Fruit fly (Drosophila melanogaster): ENCODE results near the gene CG14253.

CG14253 gene

DNA sequence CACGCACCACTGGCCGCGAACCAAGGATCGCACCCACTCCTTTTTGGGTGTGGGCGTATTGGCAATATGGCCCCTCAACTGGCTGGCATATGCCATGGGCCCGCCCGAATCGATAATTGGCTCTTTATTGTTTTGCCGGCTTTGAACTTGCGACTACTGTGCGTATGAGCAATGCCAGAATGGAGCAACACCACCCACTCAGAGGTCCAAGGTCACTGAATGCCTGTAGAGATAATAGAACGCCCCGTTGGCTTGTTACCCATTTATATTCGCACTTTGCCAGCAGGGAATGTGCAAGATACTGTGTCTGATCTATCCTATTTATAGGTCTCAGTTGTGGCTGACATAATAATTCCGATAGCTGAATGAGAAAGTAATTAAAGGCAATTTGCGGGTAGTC lies 22.8 kb upstream of the CG14253 start:
- TF ChIP-seq CG33017 (tag; optimal IDR thresholded peaks at IDR 0.05) (no peak), pad (GFP tag; optimal IDR thresholded peaks at IDR 0.05) (no peak), bab1 (GFP tag; optimal IDR thresholded peaks at IDR 0.05) (no peak), CG5204 (GFP tag; optimal IDR thresholded peaks at IDR 0.05) (no peak), kay (GFP tag; ENCODE audit: borderline replicate concordance) (no peak), Crg-1 (GFP tag; optimal IDR thresholded peaks at IDR 0.05) (no peak), CG1620 (GFP tag; optimal IDR thresholded peaks at IDR 0.05) (no peak), Mnt (GFP tag; optimal IDR thresholded peaks at IDR 0.05) (no peak), Hr96 (GFP tag; optimal IDR thresholded peaks at IDR 0.05) (no peak), ovo (GFP tag; optimal IDR thresholded peaks at IDR 0.05) (no peak), CG7101 (tag; optimal IDR thresholded peaks at IDR 0.05) (no peak), CG7045 (GFP tag; optimal IDR thresholded peaks at IDR 0.05) (no peak), toe (GFP tag; optimal IDR thresholded peaks at IDR 0.05) (no peak), CG14711 (tag; optimal IDR thresholded peaks at IDR 0.05) (no peak), CG11617 (GFP tag; optimal IDR thresholded peaks at IDR 0.05) (no peak), cic (GFP tag; optimal IDR thresholded peaks at IDR 0.05) (no peak), tj (GFP tag; optimal IDR thresholded peaks at IDR 0.05) (no peak), Clk (GFP tag; optimal IDR thresholded peaks at IDR 0.05) (no peak), cnc (optimal IDR thresholded peaks at IDR 0.05) (no peak)

DNA sequence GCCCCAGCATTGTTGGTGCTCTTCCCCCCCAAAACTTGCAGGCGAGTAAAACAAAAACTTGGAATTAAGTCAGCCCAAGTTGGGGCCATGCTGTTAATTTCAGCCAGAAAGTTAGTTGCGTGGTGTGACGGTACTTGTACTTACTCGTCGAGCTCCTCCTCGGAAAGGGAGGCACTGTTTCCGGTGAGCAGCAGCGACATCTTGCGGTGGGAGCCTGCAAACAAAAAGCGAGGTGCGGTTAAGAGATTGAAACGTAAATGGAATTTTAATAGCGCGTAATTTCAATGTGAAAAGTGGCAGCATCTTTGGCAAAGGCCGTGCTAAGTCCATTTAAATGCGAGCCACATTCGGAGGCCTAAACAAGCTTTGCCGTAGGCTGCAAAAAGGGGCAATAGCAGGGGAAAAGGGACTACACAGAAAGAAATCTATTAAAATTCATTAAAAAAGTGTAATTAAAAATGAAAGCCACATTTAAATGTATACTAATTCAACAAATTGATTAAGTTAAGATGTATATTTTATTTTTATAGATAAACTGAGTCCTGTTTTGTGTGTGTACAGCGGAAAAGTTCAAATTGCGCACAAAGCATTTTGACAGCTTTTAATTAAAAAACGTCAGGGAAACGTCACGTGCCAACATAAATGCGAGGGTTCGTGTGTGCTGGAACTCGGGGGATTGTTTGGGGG lies 21.8 kb upstream of the CG14253 start:
- TF ChIP-seq ovo (GFP tag; optimal IDR thresholded peaks at IDR 0.05): no peak
- TF ChIP-seq CG1620 (GFP tag; optimal IDR thresholded peaks at IDR 0.05): no peak
- no peak for TF ChIP-seq CG7101 (tag; optimal IDR thresholded peaks at IDR 0.05)
- no peak for TF ChIP-seq kay (GFP tag; ENCODE audit: borderline replicate concordance)
- TF ChIP-seq tj (GFP tag; optimal IDR thresholded peaks at IDR 0.05): no peak
- no peak for TF ChIP-seq CG12768 (GFP tag; optimal IDR thresholded peaks at IDR 0.05)
- TF ChIP-seq pad (GFP tag; optimal IDR thresholded peaks at IDR 0.05): no peak
- TF ChIP-seq CG11617 (GFP tag; optimal IDR thresholded peaks at IDR 0.05): no peak
- no peak for TF ChIP-seq Mnt (GFP tag; optimal IDR thresholded peaks at IDR 0.05)

DNA sequence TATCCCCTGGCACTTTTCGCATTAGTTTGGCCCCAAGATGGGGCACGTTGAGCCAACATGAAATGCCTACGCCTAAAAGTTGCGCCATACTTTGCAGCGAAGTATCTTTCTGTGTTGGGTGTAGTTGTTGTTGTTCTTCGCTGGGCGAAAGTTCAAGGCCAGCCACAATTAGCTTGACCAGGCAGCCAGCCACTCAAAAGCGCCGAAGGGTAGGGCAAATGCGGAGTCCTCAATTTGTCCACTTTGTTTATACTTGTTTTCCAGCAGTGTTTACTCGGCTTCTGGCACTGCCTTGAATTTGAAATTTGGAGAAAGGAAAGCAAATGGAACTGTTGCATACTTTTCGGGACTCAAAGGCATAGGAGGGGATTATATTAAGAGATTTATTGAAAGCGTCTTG lies 21.2 kb upstream of the CG14253 start:
- TF ChIP-seq Hr96 (GFP tag; optimal IDR thresholded peaks at IDR 0.05): no peak
- no peak for TF ChIP-seq Mnt (GFP tag; optimal IDR thresholded peaks at IDR 0.05)
- no peak for TF ChIP-seq CG14711 (tag; optimal IDR thresholded peaks at IDR 0.05)

DNA sequence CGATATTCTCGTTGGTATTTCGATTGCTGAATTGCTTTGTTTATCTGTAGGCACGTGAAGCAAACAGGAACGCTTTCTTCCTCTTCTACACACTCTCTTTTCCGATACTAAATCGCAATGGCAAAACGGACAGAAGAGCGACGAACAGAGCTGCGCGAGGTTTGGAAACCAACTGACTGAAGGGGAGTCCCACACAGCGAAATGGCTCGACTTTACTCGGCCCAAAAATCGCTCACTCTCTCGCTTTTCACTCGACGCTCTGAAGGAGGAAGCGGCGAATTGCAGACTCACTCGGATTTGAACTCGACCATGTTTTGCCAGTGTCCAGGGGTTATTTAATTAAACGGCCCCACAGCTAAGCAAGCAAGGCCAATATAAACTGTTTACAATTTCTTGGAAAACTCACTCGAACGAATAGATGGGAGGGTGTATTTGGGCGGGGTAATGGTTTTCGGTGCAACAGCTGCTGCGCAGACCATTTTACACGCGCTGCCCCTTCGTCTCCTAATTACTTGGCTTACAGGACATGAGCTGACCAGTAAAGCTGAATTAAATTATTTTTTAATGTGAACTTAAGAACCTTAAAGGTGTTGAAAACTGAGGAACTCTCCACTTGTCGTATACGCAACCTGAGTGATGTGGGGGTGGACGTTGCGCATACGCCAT lies 19.9 kb upstream of the CG14253 start, which contains the start of gene CG6330:
Gene CG6330, minus strand, starts transcription at position 178 of the 666 bp plus-strand sequence.
- TF ChIP-seq kay (GFP tag; ENCODE audit: borderline replicate concordance) (no peak), CG5204 (GFP tag; optimal IDR thresholded peaks at IDR 0.05) (no peak), Mnt (GFP tag; optimal IDR thresholded peaks at IDR 0.05) (no peak), toe (GFP tag; optimal IDR thresholded peaks at IDR 0.05) (no peak), Crg-1 (GFP tag; optimal IDR thresholded peaks at IDR 0.05) (no peak), CG11617 (GFP tag; optimal IDR thresholded peaks at IDR 0.05) (no peak), cic (GFP tag; optimal IDR thresholded peaks at IDR 0.05) (no peak), CG12768 (GFP tag; optimal IDR thresholded peaks at IDR 0.05) (no peak), CG14711 (tag; optimal IDR thresholded peaks at IDR 0.05) (no peak), CG1620 (GFP tag; optimal IDR thresholded peaks at IDR 0.05) (no peak), cnc (optimal IDR thresholded peaks at IDR 0.05) (no peak), bab1 (GFP tag; optimal IDR thresholded peaks at IDR 0.05) (no peak), CG7101 (tag; optimal IDR thresholded peaks at IDR 0.05) (no peak), tj (GFP tag; optimal IDR thresholded peaks at IDR 0.05) (no peak), CG7045 (GFP tag; optimal IDR thresholded peaks at IDR 0.05) (no peak), ovo (GFP tag; optimal IDR thresholded peaks at IDR 0.05) (no peak), Hr96 (GFP tag; optimal IDR thresholded peaks at IDR 0.05) (no peak)

DNA sequence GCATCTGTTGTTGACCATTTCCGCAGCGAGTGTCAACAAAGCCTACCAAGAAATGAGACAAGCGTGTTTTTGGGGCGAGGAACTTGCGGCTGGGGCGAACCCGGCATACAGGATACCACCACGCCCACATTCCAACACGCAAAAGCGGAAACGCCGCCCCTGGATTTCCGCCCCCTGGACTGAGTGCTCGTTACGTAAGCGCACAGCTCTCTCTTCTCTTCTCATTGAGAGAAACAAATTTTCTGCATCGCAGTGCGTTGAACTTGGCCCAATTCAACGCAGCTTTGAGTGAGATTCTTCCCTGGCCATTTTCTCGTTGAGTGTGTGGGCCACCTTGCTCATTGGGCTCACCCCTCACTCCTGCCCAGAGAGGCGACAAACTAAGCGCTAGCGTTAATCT lies 17.8 kb upstream of the CG14253 start:
- TF ChIP-seq CG1620 (GFP tag; optimal IDR thresholded peaks at IDR 0.05): no peak
- TF ChIP-seq CG7045 (GFP tag; optimal IDR thresholded peaks at IDR 0.05): no peak
- no peak for TF ChIP-seq cic (GFP tag; optimal IDR thresholded peaks at IDR 0.05)
- TF ChIP-seq CG11617 (GFP tag; optimal IDR thresholded peaks at IDR 0.05): no peak
- no peak for TF ChIP-seq Mnt (GFP tag; optimal IDR thresholded peaks at IDR 0.05)
- TF ChIP-seq toe (GFP tag; optimal IDR thresholded peaks at IDR 0.05): no peak
- TF ChIP-seq CG7101 (tag; optimal IDR thresholded peaks at IDR 0.05): no peak
- no peak for TF ChIP-seq tj (GFP tag; optimal IDR thresholded peaks at IDR 0.05)
- TF ChIP-seq CG12768 (GFP tag; optimal IDR thresholded peaks at IDR 0.05): no peak
- no peak for TF ChIP-seq CG14711 (tag; optimal IDR thresholded peaks at IDR 0.05)
- TF ChIP-seq CG33017 (tag; optimal IDR thresholded peaks at IDR 0.05): no peak
- TF ChIP-seq pad (GFP tag; optimal IDR thresholded peaks at IDR 0.05): no peak
- no peak for TF ChIP-seq cnc (optimal IDR thresholded peaks at IDR 0.05)
- TF ChIP-seq ovo (GFP tag; optimal IDR thresholded peaks at IDR 0.05): no peak
- no peak for TF ChIP-seq CG5204 (GFP tag; optimal IDR thresholded peaks at IDR 0.05)
- no peak for TF ChIP-seq kay (GFP tag; ENCODE audit: borderline replicate concordance)
- no peak for TF ChIP-seq Clk (GFP tag; optimal IDR thresholded peaks at IDR 0.05)
- TF ChIP-seq Crg-1 (GFP tag; optimal IDR thresholded peaks at IDR 0.05): no peak
- TF ChIP-seq Hr96 (GFP tag; optimal IDR thresholded peaks at IDR 0.05): no peak
- no peak for TF ChIP-seq bab1 (GFP tag; optimal IDR thresholded peaks at IDR 0.05)

DNA sequence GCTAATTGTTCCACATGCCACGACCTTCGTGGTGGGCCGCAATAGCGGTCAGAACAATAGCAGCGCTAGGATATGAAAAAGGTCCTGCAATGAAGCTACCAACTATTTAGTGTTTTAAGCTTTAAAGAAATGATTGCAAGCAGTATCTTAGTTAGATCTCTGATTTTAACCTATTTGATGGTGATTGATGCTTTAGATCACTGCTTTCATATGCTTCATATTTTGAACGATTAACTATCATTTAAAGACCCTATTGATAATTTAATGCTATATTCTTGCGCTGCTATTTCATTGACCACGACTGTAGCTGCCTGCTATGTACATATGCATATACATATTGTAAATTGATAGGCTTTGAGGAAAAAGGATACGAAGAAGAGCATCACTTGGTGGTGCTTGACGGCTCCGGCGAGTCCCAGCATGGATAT lies 14.6 kb upstream of the CG14253 start:
- TF ChIP-seq CG7045 (GFP tag; optimal IDR thresholded peaks at IDR 0.05) (peak; percentile 85), Clk (GFP tag; optimal IDR thresholded peaks at IDR 0.05) (peak; percentile 41), CG33017 (tag; optimal IDR thresholded peaks at IDR 0.05) (peak; percentile 71), CG7101 (tag; optimal IDR thresholded peaks at IDR 0.05) (peak; percentile 45), toe (GFP tag; optimal IDR thresholded peaks at IDR 0.05) (peak; percentile 55), CG11617 (GFP tag; optimal IDR thresholded peaks at IDR 0.05) (peak; percentile 8), cic (GFP tag; optimal IDR thresholded peaks at IDR 0.05) (peak; percentile 28), tj (GFP tag; optimal IDR thresholded peaks at IDR 0.05) (no peak), kay (GFP tag; ENCODE audit: borderline replicate concordance) (no peak), CG14711 (tag; optimal IDR thresholded peaks at IDR 0.05) (peak; percentile 73), CG12768 (GFP tag; optimal IDR thresholded peaks at IDR 0.05) (peak; percentile 80)

All from whole organism, adult.